Fruit fly (Drosophila melanogaster) whole organism, wandering third instar larva: Measurements from ENCODE around the gene CG3517.

Experiments used
- Abd-B ChIP-seq: fragments of >200 bp; optimal IDR thresholded peaks from 2 replicates; lab custom pipeline; 2017; ENCODE audit warnings: missing biosample characterization, missing genetic modification characterization
- CG32264 ChIP-seq: fragments of 200-800 bp; sonication (Bioruptor generic); optimal IDR thresholded peaks from 2 replicates; lab custom pipeline; 2016; ENCODE audit warnings: missing biosample characterization, missing genetic modification characterization
- CrebA ChIP-seq: fragments of 200-800 bp; sonication (Bioruptor generic); optimal IDR thresholded peaks from 2 replicates; lab custom pipeline; 2016; ENCODE audit warnings: missing biosample characterization, mild to moderate bottlenecking, missing genetic modification characterization, borderline replicate concordance
- Dfd ChIP-seq: fragments of >200 bp; optimal IDR thresholded peaks from 2 replicates; lab custom pipeline; 2017; ENCODE audit warnings: missing biosample characterization, missing genetic modification characterization
- Dif ChIP-seq: fragments of 200-275, 200-300 bp; sonication (Bioruptor generic); optimal IDR thresholded peaks from 2 replicates; lab custom pipeline; 2018; ENCODE audit warnings: missing biosample characterization, missing genetic modification characterization; ENCODE audit not compliant: partially characterized antibody
- GATAd ChIP-seq: sonication (Bioruptor generic); optimal IDR thresholded peaks from 2 replicates; lab custom pipeline; 2016; ENCODE audit warnings: missing biosample characterization, missing genetic modification characterization
- Hnf4 ChIP-seq: fragments of 200-800 bp; sonication (Bioruptor generic); optimal IDR thresholded peaks from 2 replicates; lab custom pipeline; 2016; ENCODE audit warnings: missing biosample characterization, mild to moderate bottlenecking, missing genetic modification characterization
- Hr78 ChIP-seq: fragments of >200 bp; optimal IDR thresholded peaks from 2 replicates; lab custom pipeline; 2017; ENCODE audit warnings: missing biosample characterization, missing genetic modification characterization
- Hr83 ChIP-seq: fragments of 200-300 bp; sonication (Bioruptor generic); optimal IDR thresholded peaks from 2 replicates; lab custom pipeline; 2016; ENCODE audit warnings: missing biosample characterization, mild to moderate bottlenecking, missing genetic modification characterization, moderate library complexity; ENCODE audit not compliant: poor library complexity, severe bottlenecking
- Jra ChIP-seq: sonication (Bioruptor generic); optimal IDR thresholded peaks from 2 replicates; lab custom pipeline; 2016; ENCODE audit warnings: missing biosample characterization, missing genetic modification characterization
- Mio ChIP-seq: sonication (Bioruptor generic); optimal IDR thresholded peaks from 2 replicates; lab custom pipeline; 2016; ENCODE audit warnings: missing biosample characterization, missing genetic modification characterization
- N ChIP-seq: fragments of >200 bp; optimal IDR thresholded peaks from 2 replicates; lab custom pipeline; 2018; ENCODE audit warnings: missing biosample characterization, missing external identifiers, missing genetic modification characterization
- Rel ChIP-seq, 2 experiments: fragments of 200-800 bp; sonication (Bioruptor generic) in 1 of 2; optimal IDR thresholded peaks; 2 replicates in 1 of 2; 3 replicates in 1 of 2; lab custom pipeline; 2016 to 2019; ENCODE audit warnings: mild to moderate bottlenecking in 2 of 2, missing biosample characterization in 2 of 2, missing genetic modification characterization in 2 of 2, moderate library complexity in 1 of 2
- Sp1 ChIP-seq: fragments of 200-800 bp; sonication (Bioruptor generic); optimal IDR thresholded peaks from 3 replicates; lab custom pipeline; 2019; ENCODE audit warnings: missing biosample characterization, mild to moderate bottlenecking, missing genetic modification characterization, moderate library complexity
- Vsx2 ChIP-seq: fragments of 200-300, 225-300 bp; sonication (Bioruptor generic); optimal IDR thresholded peaks from 2 replicates; lab custom pipeline; 2018; ENCODE audit warnings: missing biosample characterization, missing genetic modification characterization; ENCODE audit not compliant: partially characterized antibody
- br ChIP-seq: fragments of 200-800 bp; sonication (Bioruptor generic); optimal IDR thresholded peaks from 2 replicates; lab custom pipeline; 2016; ENCODE audit warnings: missing biosample characterization, missing genetic modification characterization
- brk ChIP-seq: fragments of 200-800 bp; sonication (Bioruptor generic); optimal IDR thresholded peaks from 2 replicates; lab custom pipeline; 2016; ENCODE audit warnings: missing biosample characterization, mild to moderate bottlenecking, missing genetic modification characterization
- dl ChIP-seq, 2 experiments: fragments of 175-275, 200-275 bp in 1 of 2; fragments of 200-275 bp in 1 of 2; sonication (Bioruptor generic); optimal IDR thresholded peaks; lab custom pipeline; 2018; ENCODE audit warnings: mild to moderate bottlenecking in 2 of 2, missing biosample characterization in 2 of 2, missing genetic modification characterization in 2 of 2, moderate library complexity in 2 of 2; ENCODE audit not compliant: partially characterized antibody in 2 of 2, insufficient read depth in 1 of 2
- dmrt93B ChIP-seq: fragments of 200-800 bp; sonication (Bioruptor generic); optimal IDR thresholded peaks from 2 replicates; lab custom pipeline; 2018; ENCODE audit warnings: missing biosample characterization, mild to moderate bottlenecking, missing genetic modification characterization
- dsf ChIP-seq: sonication (Bioruptor generic); optimal IDR thresholded peaks from 2 replicates; lab custom pipeline; 2016; ENCODE audit warnings: missing biosample characterization, missing genetic modification characterization, borderline replicate concordance
- fru ChIP-seq: fragments of 200-800 bp; sonication (Bioruptor generic); optimal IDR thresholded peaks from 3 replicates; lab custom pipeline; 2016; ENCODE audit warnings: missing biosample characterization, mild to moderate bottlenecking, missing genetic modification characterization
- h ChIP-seq: fragments of 200-800 bp; sonication (Bioruptor generic); optimal IDR thresholded peaks from 3 replicates; lab custom pipeline; 2016; ENCODE audit warnings: missing biosample characterization, mild to moderate bottlenecking, missing genetic modification characterization
- jim ChIP-seq: fragments of 175-275, 200-325 bp; sonication (Bioruptor generic); optimal IDR thresholded peaks from 2 replicates; lab custom pipeline; 2016; ENCODE audit warnings: missing biosample characterization, mild to moderate bottlenecking, missing genetic modification characterization
- lola ChIP-seq: fragments of >200 bp; optimal IDR thresholded peaks from 2 replicates; lab custom pipeline; 2017; ENCODE audit warnings: missing biosample characterization, missing genetic modification characterization
- pan ChIP-seq: fragments of >200 bp; optimal IDR thresholded peaks from 2 replicates; lab custom pipeline; 2017
- psq ChIP-seq: fragments of 200-800 bp; sonication (Bioruptor generic); optimal IDR thresholded peaks from 3 replicates; lab custom pipeline; 2017; ENCODE audit warnings: missing biosample characterization, mild to moderate bottlenecking, missing genetic modification characterization, moderate library complexity
- rgr ChIP-seq: fragments of 200-800 bp; sonication (Bioruptor generic); optimal IDR thresholded peaks from 3 replicates; lab custom pipeline; 2016; ENCODE audit warnings: missing biosample characterization, mild to moderate bottlenecking, missing genetic modification characterization
- sage ChIP-seq: fragments of 200-800 bp; sonication (Bioruptor generic); optimal IDR thresholded peaks from 2 replicates; lab custom pipeline; 2016; ENCODE audit warnings: missing biosample characterization, mild to moderate bottlenecking, missing genetic modification characterization
- tai ChIP-seq: sonication (Bioruptor generic); optimal IDR thresholded peaks from 2 replicates; lab custom pipeline; 2016; ENCODE audit warnings: missing biosample characterization, missing genetic modification characterization
- usp ChIP-seq: fragments of >200 bp; optimal IDR thresholded peaks from 2 replicates; lab custom pipeline; 2017; ENCODE audit warnings: missing biosample characterization, missing genetic modification characterization

The CG3517 gene

DNA sequence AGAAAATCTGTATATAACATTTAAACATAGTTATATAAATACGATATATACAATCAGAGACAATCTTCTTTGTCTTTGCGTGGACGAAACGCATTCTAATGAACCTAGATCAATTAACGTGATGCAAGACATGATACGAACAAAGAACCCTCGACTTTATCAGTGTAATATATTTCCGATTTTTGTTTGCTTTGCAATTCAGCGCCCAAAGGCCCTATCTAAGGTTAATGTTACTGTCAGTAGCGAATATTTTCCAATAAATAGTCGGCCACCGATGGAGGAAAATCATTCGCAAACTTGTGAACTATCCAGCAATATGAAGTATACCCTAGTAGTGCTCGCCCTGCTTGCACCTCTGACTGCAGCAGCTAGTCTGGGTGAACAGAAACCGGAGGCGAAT, 31.9 kb downstream of the CG3517 start, which contains the start of gene CG3739:
CG3739 (plus strand) TSS at position 301 of the 400 bp plus-strand sequence.
- TF ChIP-seq tai (GFP tag; lab: Kevin White, UChicago) (no peak), Dif (no peak), dmrt93B (GFP tag; lab: Kevin White, UChicago) (no peak), Sp1 (GFP tag; lab: Kevin White, UChicago) (no peak), N (GFP tag; lab: Kevin White, UChicago) (no peak), GATAd (GFP tag; lab: Kevin White, UChicago) (no peak), Hr83 (no peak), Dfd (GFP tag; lab: Kevin White, UChicago) (no peak), Rel (GFP tag; optimal IDR thresholded peaks at IDR 0.05; lab: Kevin White, UChicago) (no peak), Rel (tag; optimal IDR thresholded peaks at IDR 0.05; lab: Kevin White, UChicago) (no peak), Jra (GFP tag; lab: Kevin White, UChicago) (no peak), psq (GFP tag; lab: Kevin White, UChicago) (no peak), CG32264 (GFP tag; lab: Kevin White, UChicago) (no peak), Hnf4 (GFP tag; lab: Kevin White, UChicago) (no peak), jim (GFP tag; lab: Kevin White, UChicago) (no peak)

DNA sequence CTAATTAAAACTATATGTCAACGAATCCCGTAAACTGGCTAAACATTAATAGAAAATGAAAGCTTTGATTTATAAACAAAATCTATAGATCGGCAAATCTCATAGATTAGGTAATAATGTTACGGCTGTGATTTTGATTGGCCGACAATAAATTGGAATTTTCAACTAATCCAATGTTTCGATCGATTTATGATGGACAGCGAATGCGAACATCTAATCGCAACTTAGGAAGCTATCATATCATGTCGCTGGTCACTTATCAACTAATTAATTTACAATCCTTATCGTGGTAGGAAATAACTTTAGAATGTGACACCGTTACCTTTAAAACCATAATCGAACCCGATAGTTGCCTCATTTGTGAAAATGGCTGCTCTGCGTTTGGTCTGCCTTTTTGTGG, 35.1 kb downstream of the CG3517 start, which contains the start of gene CG18493:
CG18493 (plus strand) TSS at position 352 of the 400 bp plus-strand sequence.
- no peak for TF ChIP-seq Mio (GFP tag; lab: Kevin White, UChicago)
- no peak for TF ChIP-seq CrebA (GFP tag; lab: Kevin White, UChicago)
- no peak for TF ChIP-seq fru
- no peak for TF ChIP-seq usp (GFP tag; lab: Kevin White, UChicago)
- no peak for TF ChIP-seq Dif
- TF ChIP-seq lola (GFP tag; lab: Kevin White, UChicago): no peak
- TF ChIP-seq dsf (GFP tag; lab: Kevin White, UChicago): no peak
- TF ChIP-seq Vsx2 (GFP tag; lab: Kevin White, UChicago): no peak
- no peak for TF ChIP-seq Jra (GFP tag; lab: Kevin White, UChicago)
- TF ChIP-seq dmrt93B (GFP tag; lab: Kevin White, UChicago): no peak
- TF ChIP-seq brk (GFP tag; lab: Kevin White, UChicago): no peak
- no peak for TF ChIP-seq h (GFP tag; lab: Kevin White, UChicago)
- no peak for TF ChIP-seq GATAd (GFP tag; lab: Kevin White, UChicago)

DNA sequence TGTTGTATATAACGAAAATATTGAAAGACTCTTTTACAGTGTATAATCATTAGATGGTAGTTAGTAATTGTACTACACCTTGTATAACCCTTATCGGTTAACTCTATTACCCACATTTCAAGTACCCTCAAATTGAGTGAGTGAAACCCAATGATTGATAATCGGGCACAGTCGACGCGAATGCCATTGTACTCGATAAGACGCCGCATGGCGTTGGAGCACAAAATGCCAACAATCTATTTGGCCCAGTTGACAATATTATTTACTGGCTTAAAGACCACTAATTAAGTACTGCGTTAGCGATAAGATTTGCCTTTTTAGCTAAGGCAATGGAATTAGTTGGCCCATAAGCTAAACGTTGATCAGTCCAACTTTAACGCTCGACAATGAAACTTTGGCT, 37.4 kb downstream of the CG3517 start, which contains the start of gene CG3734:
CG3734 (plus strand) TSS at position 254 of the 400 bp plus-strand sequence.
- TF ChIP-seq fru: peak; percentile 21
- TF ChIP-seq dl (GFP tag; optimal IDR thresholded peaks at IDR 0.05; lab: Kevin White, UChicago; ENCODE audit: insufficient read depth in 1 of 2, partially characterized antibody in 2 of 2): no peak

- no peak for TF ChIP-seq psq (GFP tag; lab: Kevin White, UChicago)
- TF ChIP-seq Hr78 (GFP tag; lab: Kevin White, UChicago): no peak
- TF ChIP-seq dl (GFP tag; optimal IDR thresholded peaks at IDR 0.05; lab: Kevin White, UChicago; ENCODE audit: insufficient read depth in 1 of 2, partially characterized antibody in 2 of 2): no peak
- no peak for TF ChIP-seq Abd-B (GFP tag; lab: Kevin White, UChicago)
- TF ChIP-seq dmrt93B (GFP tag; lab: Kevin White, UChicago): no peak
- no peak for TF ChIP-seq Sp1 (GFP tag; lab: Kevin White, UChicago)
- no peak for TF ChIP-seq CG32264 (GFP tag; lab: Kevin White, UChicago)
- TF ChIP-seq Dfd (GFP tag; lab: Kevin White, UChicago): no peak
- TF ChIP-seq dsf (GFP tag; lab: Kevin White, UChicago): no peak
- TF ChIP-seq h (GFP tag; lab: Kevin White, UChicago): no peak
- TF ChIP-seq rgr (GFP tag; lab: Kevin White, UChicago): no peak
- no peak for TF ChIP-seq Hnf4 (GFP tag; lab: Kevin White, UChicago)
- TF ChIP-seq sage (GFP tag; lab: Kevin White, UChicago): no peak
- TF ChIP-seq Mio (GFP tag; lab: Kevin White, UChicago): no peak
- no peak for TF ChIP-seq jim (GFP tag; lab: Kevin White, UChicago)
- no peak for TF ChIP-seq brk (GFP tag; lab: Kevin White, UChicago)
- no peak for TF ChIP-seq pan (lab: Kevin White, UChicago)
- no peak for TF ChIP-seq br
Observed at dm6 chr3R:19383298-19383697, 41.7 kb downstream of the CG3517 start.
